Worm (Caenorhabditis elegans) whole organism, L1 larva: ENCODE data around the gene Y38H6C.8.

Experiments
- C04F5.9 ChIP-seq: sonication (generic microtip); optimal IDR thresholded peaks from 2 replicates; lab custom pipeline; 2016; ENCODE audit warnings: missing genetic modification characterization, missing compliant biosample characterization
- C16A3.4 ChIP-seq: fragments of 150-350 bp; optimal IDR thresholded peaks from 2 replicates; lab custom pipeline; 2014; ENCODE audit warnings: missing biosample characterization, missing genetic modification characterization
- C34B4.2 ChIP-seq: sonication (generic microtip); optimal IDR thresholded peaks from 2 replicates; lab custom pipeline; 2017; ENCODE audit warnings: mild to moderate bottlenecking, missing genetic modification characterization, missing compliant biosample characterization
- F16B12.6 ChIP-seq: fragments of 150-350 bp; optimal IDR thresholded peaks from 2 replicates; lab custom pipeline; 2014; ENCODE audit warnings: missing biosample characterization, missing genetic modification characterization
- aly-2 ChIP-seq: fragments of 150-350 bp; optimal IDR thresholded peaks from 2 replicates; lab custom pipeline; 2014; ENCODE audit warnings: missing biosample characterization, missing genetic modification characterization
- ama-1 ChIP-seq: fragments of 150-350 bp; optimal IDR thresholded peaks from 2 replicates; lab custom pipeline; 2014
- blmp-1 ChIP-seq: fragments of 150-350 bp; optimal IDR thresholded peaks from 2 replicates; lab custom pipeline; 2014; ENCODE audit warnings: missing biosample characterization, missing genetic modification characterization
- dpl-1 ChIP-seq, 3 experiments: fragments of 150-350 bp in 2 of 3; sonication (generic microtip) in 1 of 3; optimal IDR thresholded peaks; 2 replicates each; lab custom pipeline; 2014 to 2017; ENCODE audit warnings: missing biosample characterization in 3 of 3, missing genetic modification characterization in 3 of 3, missing genetic modification reagents in 3 of 3
- efl-1 ChIP-seq, 4 experiments: fragments of 150-350 bp; optimal IDR thresholded peaks in 3 of 4; peaks in 1 of 4; 1 replicate in 1 of 4; 2 replicates in 3 of 4; lab custom pipeline; 2014; ENCODE audit warnings: missing biosample characterization in 2 of 4, missing genetic modification characterization in 2 of 4, missing genetic modification reagents in 2 of 4
- elt-2 ChIP-seq: sonication (generic microtip); optimal IDR thresholded peaks from 2 replicates; lab custom pipeline; 2016; ENCODE audit warnings: missing genetic modification characterization, mild to moderate bottlenecking, inconsistent platforms, missing compliant biosample characterization, missing genetic modification reagents
- elt-3 ChIP-seq, 6 experiments: fragments of 150-350 bp in 1 of 6; sonication (generic microtip); optimal IDR thresholded peaks; 2 replicates each; lab custom pipeline; 2017 to 2018; ENCODE audit warnings: missing biosample characterization in 6 of 6, missing genetic modification characterization in 6 of 6, inconsistent platforms in 1 of 6
- ets-5 ChIP-seq: fragments of 200-800 bp; sonication (Bioruptor generic); IDR thresholded peaks from 2 replicates; pipeline ENCODE4 v1.3.6; 2022; ENCODE audit warnings: missing genetic modification characterization, missing compliant biosample characterization
- fkh-4 ChIP-seq: sonication (generic microtip); optimal IDR thresholded peaks from 2 replicates; lab custom pipeline; 2016; ENCODE audit warnings: missing compliant biosample characterization, missing genetic modification characterization, borderline replicate concordance
- fkh-8 ChIP-seq: sonication (generic microtip); optimal IDR thresholded peaks from 2 replicates; lab custom pipeline; 2016; ENCODE audit warnings: mild to moderate bottlenecking, missing genetic modification characterization, missing compliant biosample characterization
- grh-1 ChIP-seq: fragments of 200-800 bp; sonication (Bioruptor generic); IDR thresholded peaks from 2 replicates; pipeline ENCODE4 v1.3.6; 2022; ENCODE audit warnings: missing genetic modification reagents, missing genetic modification characterization, missing compliant biosample characterization
- hpl-2 ChIP-seq: fragments of 150-350 bp; optimal IDR thresholded peaks from 2 replicates; lab custom pipeline; 2014; ENCODE audit warnings: missing biosample characterization, missing genetic modification reagents, missing genetic modification characterization
- lin-14 ChIP-seq: fragments of 200-800 bp; sonication (Bioruptor generic); optimal IDR thresholded peaks from 2 replicates; lab custom pipeline; 2018; ENCODE audit warnings: mild to moderate bottlenecking, missing genetic modification characterization, moderate library complexity, missing compliant biosample characterization
- lin-35 ChIP-seq, 2 experiments: fragments of 150-350 bp; optimal IDR thresholded peaks; 2 replicates each; lab custom pipeline; 2014; ENCODE audit warnings: missing biosample characterization in 2 of 2, missing genetic modification characterization in 2 of 2, missing genetic modification reagents in 2 of 2
- lin-39 ChIP-seq: fragments of 150-350 bp; optimal IDR thresholded peaks from 2 replicates; lab custom pipeline; 2014; ENCODE audit warnings: missing biosample characterization, missing genetic modification reagents, missing genetic modification characterization
- lsy-2 ChIP-seq, 2 experiments: fragments of 150-350 bp; optimal IDR thresholded peaks; 2 replicates each; lab custom pipeline; 2014; ENCODE audit warnings: missing biosample characterization in 2 of 2, missing genetic modification characterization in 2 of 2
- mab-9 ChIP-seq: fragments of 200-800 bp; sonication (Bioruptor generic); IDR thresholded peaks from 2 replicates; pipeline ENCODE4 v1.3.6; 2022; ENCODE audit warnings: missing genetic modification reagents, missing genetic modification characterization, missing compliant biosample characterization
- mdl-1 ChIP-seq, 2 experiments: fragments of 150-350 bp; optimal IDR thresholded peaks; 2 replicates each; lab custom pipeline; 2014 to 2017; ENCODE audit warnings: missing biosample characterization in 2 of 2, missing genetic modification characterization in 2 of 2, inconsistent platforms in 1 of 2
- nhr-12 ChIP-seq: sonication (generic microtip); optimal IDR thresholded peaks from 2 replicates; lab custom pipeline; 2017; ENCODE audit warnings: missing biosample characterization, missing genetic modification characterization
- nhr-71 ChIP-seq: sonication (generic microtip); optimal IDR thresholded peaks from 2 replicates; lab custom pipeline; 2016; ENCODE audit warnings: mild to moderate bottlenecking, missing genetic modification characterization, moderate library complexity, missing compliant biosample characterization
- nhr-76 ChIP-seq: sonication (generic microtip); optimal IDR thresholded peaks from 2 replicates; lab custom pipeline; 2017; ENCODE audit warnings: missing biosample characterization, missing genetic modification characterization
- nhr-90 ChIP-seq: sonication (generic microtip); optimal IDR thresholded peaks from 2 replicates; lab custom pipeline; 2016; ENCODE audit warnings: mild to moderate bottlenecking, missing genetic modification characterization, missing compliant biosample characterization; ENCODE audit not compliant: poor library complexity
- pag-3 ChIP-seq: sonication (generic microtip); optimal IDR thresholded peaks from 2 replicates; lab custom pipeline; 2017; ENCODE audit warnings: missing genetic modification characterization, mild to moderate bottlenecking, missing compliant biosample characterization, antibody characterized with exemption, borderline replicate concordance; ENCODE audit not compliant: insufficient read depth
- pax-3 ChIP-seq: fragments of 200-800 bp; sonication (Bioruptor generic); optimal IDR thresholded peaks from 2 replicates; lab custom pipeline; 2018; ENCODE audit warnings: mild to moderate bottlenecking, missing genetic modification characterization, moderate library complexity, missing compliant biosample characterization
- pqm-1 ChIP-seq: sonication (generic microtip); optimal IDR thresholded peaks from 3 replicates; lab custom pipeline; 2017; ENCODE audit warnings: missing biosample characterization, missing genetic modification characterization
- snpc-4 ChIP-seq: fragments of 150-350 bp; optimal IDR thresholded peaks from 2 replicates; lab custom pipeline; 2014; ENCODE audit warnings: missing biosample characterization, missing genetic modification characterization
- sox-4 ChIP-seq: sonication (generic microtip); optimal IDR thresholded peaks from 2 replicates; lab custom pipeline; 2016; ENCODE audit warnings: missing genetic modification characterization, missing compliant biosample characterization
- tbx-2 ChIP-seq: sonication (generic microtip); optimal IDR thresholded peaks from 2 replicates; lab custom pipeline; 2016; ENCODE audit warnings: missing genetic modification characterization, missing compliant biosample characterization
- unc-130 ChIP-seq: fragments of 150-350 bp; optimal IDR thresholded peaks from 2 replicates; lab custom pipeline; 2017; ENCODE audit warnings: missing biosample characterization, missing genetic modification characterization, inconsistent platforms
- unc-30 ChIP-seq: sonication (generic microtip); optimal IDR thresholded peaks from 2 replicates; lab custom pipeline; 2017; ENCODE audit warnings: missing biosample characterization, missing genetic modification characterization
- unc-98 ChIP-seq: fragments of 200-800 bp; sonication (Bioruptor generic); IDR thresholded peaks from 2 replicates; pipeline ENCODE4 v1.3.6; 2022; ENCODE audit warnings: missing genetic modification characterization, missing compliant biosample characterization
- zag-1 ChIP-seq: fragments of 150-350 bp; optimal IDR thresholded peaks from 2 replicates; lab custom pipeline; 2014; ENCODE audit warnings: missing biosample characterization, missing genetic modification characterization

Y38H6C.8 gene

ce11 chrV:20497537-20497936 lies 16.2 kb upstream of the Y38H6C.8 start:
- TF ChIP-seq tbx-2 (tag; lab: Kevin White, UChicago) = no peak
- no peak for TF ChIP-seq efl-1 (optimal IDR thresholded peaks at IDR 0.05; lab: Kevin White, UChicago)
- peak in 1 of 2 experiments; percentile 25 for TF ChIP-seq efl-1 (GFP tag; optimal IDR thresholded peaks at IDR 0.05 in 1 of 2; lab: Kevin White, UChicago)
- TF ChIP-seq elt-2 (tag; lab: Kevin White, UChicago) = peak; percentile 38
- TF ChIP-seq nhr-76 (tag; lab: Kevin White, UChicago) = no peak
- TF ChIP-seq, all 84 proteins: peak for 2

ce11 chrV:20498980-20499379 lies 14.8 kb upstream of the Y38H6C.8 start, which contains the start of gene dct-16:
Gene dct-16, minus strand, starts transcription at chrV:20499057.
- no peak for TF ChIP-seq mab-9 (GFP tag; lab: Robert Waterston, UW)
- peak; percentile 15 for TF ChIP-seq lin-14 (GFP tag; lab: Kevin White, UChicago)
- TF ChIP-seq unc-130 (tag; lab: Kevin White, UChicago) = no peak
- TF ChIP-seq pax-3 (tag; lab: Kevin White, UChicago) = no peak
- no peak for TF ChIP-seq blmp-1
- peak; percentile 72 for TF ChIP-seq elt-2 (tag; lab: Kevin White, UChicago)
- TF ChIP-seq nhr-71 (tag; lab: Kevin White, UChicago) = peak; percentile 18
- no peak for TF ChIP-seq hpl-2 (GFP tag; lab: Kevin White, UChicago)
- TF ChIP-seq fkh-4 = no peak
- TF ChIP-seq mdl-1 (tag; optimal IDR thresholded peaks at IDR 0.05; lab: Kevin White, UChicago) = peak in 1 of 2 experiments; percentile 12
- no peak for TF ChIP-seq pag-3 (tag; lab: Kevin White, UChicago)
- peak in 1 of 2 experiments; percentile 15 for TF ChIP-seq lin-35 (GFP tag; optimal IDR thresholded peaks at IDR 0.05; lab: Kevin White, UChicago)

ce11 chrV:20499642-20500041 lies 14.1 kb upstream of the Y38H6C.8 start:
- TF ChIP-seq blmp-1 (no peak), lin-39 (no peak), unc-30 (tag; lab: Kevin White, UChicago) (no peak), ets-5 (GFP tag; lab: Robert Waterston, UW) (no peak), snpc-4 (no peak)

ce11 chrV:20500405-20500804 lies 13.4 kb upstream of the Y38H6C.8 start, which contains the start of gene dct-14:
Gene dct-14, minus strand, starts transcription at chrV:20500505.
- no peak for TF ChIP-seq nhr-12 (tag; lab: Kevin White, UChicago)
- no peak for TF ChIP-seq nhr-90 (tag; lab: Kevin White, UChicago)
- TF ChIP-seq sox-4 (tag; lab: Kevin White, UChicago) = no peak
- no peak for TF ChIP-seq F16B12.6
- TF ChIP-seq efl-1 (optimal IDR thresholded peaks at IDR 0.05; lab: Kevin White, UChicago) = no peak
- TF ChIP-seq efl-1 (GFP tag; optimal IDR thresholded peaks at IDR 0.05 in 1 of 2; lab: Kevin White, UChicago) = peak in 1 of 2 experiments; percentile 1
- no peak for TF ChIP-seq elt-3 (tag; optimal IDR thresholded peaks at IDR 0.05; lab: Kevin White, UChicago)
- TF ChIP-seq pqm-1 (tag; lab: Kevin White, UChicago) = no peak
- TF ChIP-seq fkh-8 (tag; lab: Kevin White, UChicago) = peak; percentile 14
- no peak for TF ChIP-seq unc-130 (tag; lab: Kevin White, UChicago)
- no peak for TF ChIP-seq C04F5.9 (tag; lab: Kevin White, UChicago)
- no peak for TF ChIP-seq lin-35 (GFP tag; optimal IDR thresholded peaks at IDR 0.05; lab: Kevin White, UChicago)
- no peak for TF ChIP-seq C16A3.4 (tag; lab: Kevin White, UChicago)
- no peak for TF ChIP-seq dpl-1 (GFP tag; optimal IDR thresholded peaks at IDR 0.05; lab: Kevin White, UChicago)
- TF ChIP-seq, all 84 proteins: peak for 2

- TF ChIP-seq lsy-2 (tag; optimal IDR thresholded peaks at IDR 0.05; lab: Kevin White, UChicago) = no peak
- TF ChIP-seq zag-1 (tag; lab: Kevin White, UChicago) = no peak
- TF ChIP-seq unc-30 (tag; lab: Kevin White, UChicago) = no peak
- no peak for TF ChIP-seq sox-4 (tag; lab: Kevin White, UChicago)
- no peak for TF ChIP-seq unc-130 (tag; lab: Kevin White, UChicago)
- no peak for TF ChIP-seq aly-2 (tag; lab: Kevin White, UChicago)
- no peak for TF ChIP-seq C34B4.2
- TF ChIP-seq grh-1 (GFP tag; lab: Robert Waterston, UW) = no peak
- TF ChIP-seq ama-1 (lab: Kevin White, UChicago) = no peak
- no peak for TF ChIP-seq lin-39
- TF ChIP-seq unc-98 = no peak
- no peak for TF ChIP-seq lin-14 (GFP tag; lab: Kevin White, UChicago)
- no peak for TF ChIP-seq elt-2 (tag; lab: Kevin White, UChicago)
- no peak for TF ChIP-seq dpl-1 (GFP tag; optimal IDR thresholded peaks at IDR 0.05; lab: Kevin White, UChicago)
Measured at ce11 chrV:20504997-20505396, 8.8 kb upstream of the Y38H6C.8 start, which contains the start of gene Y38H6C.4. Gene Y38H6C.4, minus strand, starts transcription at chrV:20505097.
